Worm (Caenorhabditis elegans) whole organism, young adult: ENCODE data around the gene czw-1.
A peak's percentile ranks its signal among the peaks of the same experiment; 100 is the strongest.

Experiments
- B0336.3 ChIP-seq: fragments of 200-800 bp; sonication (Bioruptor generic); IDR thresholded peaks from 2 replicates; pipeline ENCODE4 v1.3.6; 2022; ENCODE audit warnings: missing genetic modification characterization, missing compliant biosample characterization
- D2030.7 ChIP-seq: fragments of 200-800 bp; sonication (Bioruptor generic); IDR thresholded peaks from 2 replicates; pipeline ENCODE4 v1.3.6; 2022; ENCODE audit warnings: missing genetic modification reagents, missing genetic modification characterization, missing compliant biosample characterization
- F33H1.4 ChIP-seq: fragments of 200-800 bp; sonication (Bioruptor generic); IDR thresholded peaks from 2 replicates; pipeline ENCODE4 v1.3.6; 2022; ENCODE audit warnings: missing genetic modification reagents, missing genetic modification characterization, missing compliant biosample characterization
- F49E8.2 ChIP-seq: sonication (generic microtip); optimal IDR thresholded peaks from 3 replicates; lab custom pipeline; 2017; ENCODE audit warnings: missing genetic modification characterization, mild to moderate bottlenecking, missing compliant biosample characterization, antibody characterized with exemption, moderate library complexity; ENCODE audit not compliant: insufficient read depth
- F52B5.7 ChIP-seq: sonication (generic microtip); optimal IDR thresholded peaks from 2 replicates; lab custom pipeline; 2016; ENCODE audit warnings: mild to moderate bottlenecking, missing genetic modification characterization, missing compliant biosample characterization
- Y53F4B.3 ChIP-seq: fragments of 200-800 bp; sonication (Bioruptor generic); IDR thresholded peaks from 2 replicates; pipeline ENCODE4 v1.3.6; 2022; ENCODE audit warnings: missing genetic modification reagents, missing genetic modification characterization, missing compliant biosample characterization
- Y53G8AR.9 ChIP-seq: fragments of 200-800 bp; sonication (Bioruptor generic); conservative IDR thresholded peaks from 2 replicates; pipeline ENCODE4 v1.3.6; 2022; ENCODE audit warnings: missing genetic modification reagents, missing genetic modification characterization, missing compliant biosample characterization
- Y56A3A.18 ChIP-seq: fragments of 200-800 bp; sonication (Bioruptor generic); IDR thresholded peaks from 2 replicates; pipeline ENCODE4 v1.3.6; 2022; ENCODE audit warnings: missing genetic modification reagents, missing genetic modification characterization, missing compliant biosample characterization
- Y79H2A.3 ChIP-seq: fragments of 200-800 bp; sonication (Bioruptor generic); conservative IDR thresholded peaks from 2 replicates; pipeline ENCODE4 v1.3.6; 2022; ENCODE audit warnings: missing genetic modification reagents, missing genetic modification characterization, missing compliant biosample characterization
- Y95B8A.8 ChIP-seq: fragments of 200-800 bp; sonication (Bioruptor generic); IDR thresholded peaks from 2 replicates; pipeline ENCODE4 v1.3.6; 2022; ENCODE audit warnings: missing genetic modification reagents, missing genetic modification characterization, missing compliant biosample characterization
- aptf-3 ChIP-seq: fragments of 200-800 bp; sonication (Bioruptor generic); IDR thresholded peaks from 2 replicates; pipeline ENCODE4 v1.3.6; 2022; ENCODE audit warnings: missing genetic modification characterization, missing compliant biosample characterization
- attf-3 ChIP-seq: fragments of 200-800 bp; sonication (Bioruptor generic); conservative IDR thresholded peaks from 2 replicates; pipeline ENCODE4 v1.3.6; 2022; ENCODE audit warnings: missing genetic modification reagents, missing genetic modification characterization, missing compliant biosample characterization
- attf-5 ChIP-seq: fragments of 200-800 bp; sonication (Bioruptor generic); optimal IDR thresholded peaks from 2 replicates; lab custom pipeline; 2018; ENCODE audit warnings: mild to moderate bottlenecking, missing genetic modification characterization, missing compliant biosample characterization
- attf-6 ChIP-seq: fragments of 200-800 bp; sonication (Bioruptor generic); IDR thresholded peaks from 2 replicates; pipeline ENCODE4 v1.3.6; 2022; ENCODE audit warnings: missing genetic modification reagents, missing genetic modification characterization, missing compliant biosample characterization
- cebp-2 ChIP-seq: fragments of 200-800 bp; sonication (Bioruptor generic); IDR thresholded peaks from 2 replicates; pipeline ENCODE4 v1.3.6; 2022; ENCODE audit warnings: missing genetic modification characterization, missing compliant biosample characterization
- ceh-100 ChIP-seq: fragments of 200-800 bp; sonication (Bioruptor generic); IDR thresholded peaks from 2 replicates; pipeline ENCODE4 v1.3.6; 2022; ENCODE audit warnings: missing genetic modification reagents, missing genetic modification characterization, missing compliant biosample characterization
- ceh-58 ChIP-seq: fragments of 200-800 bp; sonication (Bioruptor generic); IDR thresholded peaks from 2 replicates; pipeline ENCODE4 v1.3.6; 2022; ENCODE audit warnings: missing genetic modification characterization, missing compliant biosample characterization
- die-1 ChIP-seq: sonication (generic microtip); optimal IDR thresholded peaks from 2 replicates; lab custom pipeline; 2016; ENCODE audit warnings: missing genotype, mild to moderate bottlenecking, missing genetic modification characterization, missing compliant biosample characterization
- ekl-4 ChIP-seq: fragments of 200-800 bp; sonication (Bioruptor generic); IDR thresholded peaks from 2 replicates; pipeline ENCODE4 v1.3.6; 2022; ENCODE audit warnings: missing genetic modification reagents, missing genetic modification characterization, missing compliant biosample characterization
- ets-4 ChIP-seq: fragments of 200-800 bp; sonication (Bioruptor generic); optimal IDR thresholded peaks from 2 replicates; lab custom pipeline; 2018; ENCODE audit warnings: mild to moderate bottlenecking, missing genetic modification characterization, missing compliant biosample characterization
- hmg-1.2 ChIP-seq: fragments of 200-800 bp; sonication (Bioruptor generic); IDR thresholded peaks from 2 replicates; pipeline ENCODE4 v1.3.6; 2022; ENCODE audit warnings: missing genetic modification reagents, missing genetic modification characterization, missing compliant biosample characterization
- hrde-1 ChIP-seq: sonication (generic microtip); optimal IDR thresholded peaks from 2 replicates; lab custom pipeline; 2016; ENCODE audit warnings: missing genetic modification characterization, mild to moderate bottlenecking, missing compliant biosample characterization, moderate library complexity, missing genotype, missing genetic modification reagents, borderline replicate concordance
- hsf-1 ChIP-seq: fragments of 200-800 bp; sonication (Bioruptor generic); IDR thresholded peaks from 2 replicates; pipeline ENCODE4 v1.3.6; 2022; ENCODE audit warnings: missing genetic modification reagents, missing genetic modification characterization, missing compliant biosample characterization
- lin-54 ChIP-seq: fragments of 200-800 bp; sonication (Bioruptor generic); optimal IDR thresholded peaks from 2 replicates; lab custom pipeline; 2018; ENCODE audit warnings: mild to moderate bottlenecking, missing genetic modification characterization, missing compliant biosample characterization
- madf-3 ChIP-seq: fragments of 200-800 bp; sonication (Bioruptor generic); IDR thresholded peaks from 2 replicates; pipeline ENCODE4 v1.3.6; 2022; ENCODE audit warnings: missing genetic modification reagents, missing genetic modification characterization, missing compliant biosample characterization
- madf-6 ChIP-seq: fragments of 200-800 bp; sonication (Bioruptor generic); IDR thresholded peaks from 2 replicates; pipeline ENCODE4 v1.3.6; 2022; ENCODE audit warnings: missing genetic modification reagents, missing genetic modification characterization, missing compliant biosample characterization
- rcor-1 ChIP-seq: fragments of 200-800 bp; sonication (Bioruptor generic); IDR thresholded peaks from 2 replicates; pipeline ENCODE4 v1.3.6; 2022; ENCODE audit warnings: missing genetic modification reagents, missing genetic modification characterization, missing compliant biosample characterization
- repo-1 ChIP-seq: sonication (generic microtip); optimal IDR thresholded peaks from 2 replicates; lab custom pipeline; 2017; ENCODE audit warnings: mild to moderate bottlenecking, missing genetic modification characterization, missing compliant biosample characterization
- snpc-1.1 ChIP-seq: sonication (generic microtip); optimal IDR thresholded peaks from 2 replicates; lab custom pipeline; 2017; ENCODE audit warnings: missing genetic modification characterization, mild to moderate bottlenecking, missing compliant biosample characterization, antibody characterized with exemption, moderate library complexity, missing genotype, missing genetic modification reagents; ENCODE audit not compliant: insufficient read depth
- snpc-1.3 ChIP-seq: sonication (generic microtip); optimal IDR thresholded peaks from 2 replicates; lab custom pipeline; 2017; ENCODE audit warnings: missing genetic modification characterization, mild to moderate bottlenecking, missing compliant biosample characterization, antibody characterized with exemption, moderate library complexity, missing genotype, missing genetic modification reagents; ENCODE audit not compliant: insufficient read depth
- snpc-3.4 ChIP-seq: sonication (generic microtip); optimal IDR thresholded peaks from 2 replicates; lab custom pipeline; 2017; ENCODE audit warnings: missing genetic modification characterization, mild to moderate bottlenecking, missing compliant biosample characterization, antibody characterized with exemption, moderate library complexity, missing genotype, missing genetic modification reagents
- snpc-4 ChIP-seq, 5 experiments: fragments of 150-350 bp in 1 of 5; sonication (generic microtip) in 4 of 5; optimal IDR thresholded peaks; 2 replicates each; lab custom pipeline; 2014 to 2018; ENCODE audit warnings: missing genetic modification characterization in 5 of 5, missing biosample characterization in 3 of 5, antibody characterized with exemption in 2 of 5, mild to moderate bottlenecking in 2 of 5, missing compliant biosample characterization in 2 of 5, missing genotype in 2 of 5, moderate library complexity in 2 of 5, missing genetic modification reagents in 1 of 5
- tbp1 ChIP-seq: fragments of 200-800 bp; sonication (Bioruptor generic); optimal IDR thresholded peaks from 2 replicates; lab custom pipeline; 2018; ENCODE audit warnings: mild to moderate bottlenecking, missing genetic modification characterization, missing compliant biosample characterization
- tlf-1 ChIP-seq: fragments of 200-800 bp; sonication (Bioruptor generic); optimal IDR thresholded peaks from 2 replicates; lab custom pipeline; 2018; ENCODE audit warnings: mild to moderate bottlenecking, missing genetic modification characterization, missing compliant biosample characterization
- unc-130 ChIP-seq: sonication (generic microtip); optimal IDR thresholded peaks from 2 replicates; lab custom pipeline; 2016; ENCODE audit warnings: missing genetic modification reagents, missing genetic modification characterization, missing compliant biosample characterization
- xnd-1 ChIP-seq: sonication (generic microtip); optimal IDR thresholded peaks from 2 replicates; lab custom pipeline; 2016; ENCODE audit warnings: missing genotype, missing genetic modification reagents, missing genetic modification characterization, missing compliant biosample characterization
- zfh-2 ChIP-seq: fragments of 200-800 bp; sonication (Bioruptor generic); conservative IDR thresholded peaks from 2 replicates; pipeline ENCODE4 v1.3.6; 2022; ENCODE audit warnings: missing genetic modification reagents, missing genetic modification characterization, missing compliant biosample characterization
- zim-3 ChIP-seq: sonication (generic microtip); optimal IDR thresholded peaks from 2 replicates; lab custom pipeline; 2017; ENCODE audit warnings: mild to moderate bottlenecking, missing genetic modification characterization, moderate library complexity, missing compliant biosample characterization
- ztf-25 ChIP-seq: fragments of 200-800 bp; sonication (Bioruptor generic); IDR thresholded peaks from 2 replicates; pipeline ENCODE4 v1.3.6; 2022; ENCODE audit warnings: missing genetic modification reagents, missing genetic modification characterization, missing compliant biosample characterization

czw-1 gene

ce11 chrIV:7924975-7925828 is 21.4 kb downstream of the czw-1 start:
- TF ChIP-seq zim-3, result no peak
- no peak for TF ChIP-seq Y95B8A.8
- TF ChIP-seq die-1 (tag; lab: Kevin White, UChicago), result no peak
- 0 out of 2 replicates have a peak, but pooled peaks have one; percentile 53 for TF ChIP-seq rcor-1 (GFP tag; lab: Robert Waterston, UW)
- peak; percentile 69 for TF ChIP-seq lin-54 (GFP tag; lab: Kevin White, UChicago)
- peak; percentile 52 for TF ChIP-seq zfh-2 (GFP tag; lab: Robert Waterston, UW)
- TF ChIP-seq Y53F4B.3 (GFP tag; lab: Robert Waterston, UW), result no peak
- no peak for TF ChIP-seq attf-3
- peak; percentile 50; the same call in 1 of the 2 replicates for TF ChIP-seq ztf-25
- peak; percentile 62 for TF ChIP-seq madf-6 (GFP tag; lab: Robert Waterston, UW)
- TF ChIP-seq snpc-4 (GFP tag; optimal IDR thresholded peaks at IDR 0.05; lab: Kevin White, UChicago), result peak; percentile 40
- peak in 2 of 4 experiments; percentile 32 to 43 for TF ChIP-seq snpc-4 (tag; optimal IDR thresholded peaks at IDR 0.05; lab: Kevin White, UChicago)
- peak; percentile 39 for TF ChIP-seq xnd-1 (tag; lab: Kevin White, UChicago)
- TF ChIP-seq hmg-1.2 (GFP tag; lab: Robert Waterston, UW), result peak; percentile 29; the same call in 1 of the 2 replicates
- TF ChIP-seq tbp1 (GFP tag; lab: Kevin White, UChicago), result peak; percentile 16
- peak; percentile 79 for TF ChIP-seq snpc-1.3
- TF ChIP-seq F52B5.7, result peak; percentile 18
- TF ChIP-seq B0336.3 (GFP tag; lab: Robert Waterston, UW), result peak; percentile 80
- peak; percentile 15 for TF ChIP-seq D2030.7 (GFP tag; lab: Robert Waterston, UW)
- TF ChIP-seq F49E8.2 (tag; lab: Kevin White, UChicago), result peak; percentile 47
- no peak for TF ChIP-seq Y79H2A.3 (GFP tag; lab: Robert Waterston, UW)
- peak; percentile 69 for TF ChIP-seq ekl-4 (GFP tag; lab: Robert Waterston, UW)
- peak; percentile 24; the same call in 1 of the 2 replicates for TF ChIP-seq madf-3
- no peak for TF ChIP-seq ceh-58 (GFP tag; lab: Robert Waterston, UW)
- TF ChIP-seq attf-6, result peak; percentile 57; the same call in 1 of the 2 replicates
- peak; percentile 64 for TF ChIP-seq hsf-1
- TF ChIP-seq snpc-1.1 (tag; lab: Kevin White, UChicago), result peak; percentile 30
- TF ChIP-seq F33H1.4, result peak; percentile 45
- TF ChIP-seq attf-5 (GFP tag; lab: Kevin White, UChicago), result no peak
- TF ChIP-seq repo-1 (tag; lab: Kevin White, UChicago), result peak; percentile 64
- peak; percentile 58 for TF ChIP-seq tlf-1 (GFP tag; lab: Kevin White, UChicago)
- TF ChIP-seq ets-4, result peak; percentile 12
- TF ChIP-seq unc-130 (GFP tag; lab: Kevin White, UChicago), result peak; percentile 43
- peak; percentile 79 for TF ChIP-seq hrde-1 (tag; lab: Kevin White, UChicago)
- TF ChIP-seq ceh-100, result peak; percentile 29; the same call in 1 of the 2 replicates
- peak; percentile 59 for TF ChIP-seq snpc-3.4 (tag; lab: Kevin White, UChicago)
- peak; percentile 68; the same call in 1 of the 2 replicates for TF ChIP-seq Y56A3A.18 (GFP tag; lab: Robert Waterston, UW)
- peak; percentile 62; the same call in 1 of the 2 replicates for TF ChIP-seq Y53G8AR.9 (GFP tag; lab: Robert Waterston, UW)
- 0 out of 2 replicates have a peak, but pooled peaks have one; percentile 81 for TF ChIP-seq cebp-2 (GFP tag; lab: Robert Waterston, UW)
- 0 out of 2 replicates have a peak, but pooled peaks have one; percentile 65 for TF ChIP-seq aptf-3 (GFP tag; lab: Robert Waterston, UW)
- TF ChIP-seq, all 124 proteins: peak for 31
